Worm (Caenorhabditis elegans): Measurements from ENCODE around the gene T02G5.7.

ce11 chrII:7070434-7070833, 5.0 kb upstream of the T02G5.7 start:
- no peak for TF ChIP-seq sox-4 (tag; optimal IDR thresholded peaks at IDR 0.05)
- no peak for TF ChIP-seq ces-1 (GFP tag; optimal IDR thresholded peaks at IDR 0.05)
- TF ChIP-seq egl-27 (tag; optimal IDR thresholded peaks at IDR 0.05): no peak
- TF ChIP-seq ceh-63 (GFP tag; optimal IDR thresholded peaks at IDR 0.05): no peak
- no peak for TF ChIP-seq nhr-85 (tag)
- TF ChIP-seq elt-3 (tag; optimal IDR thresholded peaks at IDR 0.05): no peak
- no peak for TF ChIP-seq ceh-88 (GFP tag; IDR thresholded peaks at IDR 0.05)
- no peak for TF ChIP-seq elt-2 (tag; optimal IDR thresholded peaks at IDR 0.05)
- TF ChIP-seq unc-86 (tag; optimal IDR thresholded peaks at IDR 0.05): no peak
- TF ChIP-seq zip-4 (GFP tag; optimal IDR thresholded peaks at IDR 0.05): no peak
- no peak for TF ChIP-seq ztf-4 (tag; optimal IDR thresholded peaks at IDR 0.05)
- no peak for TF ChIP-seq unc-62 (GFP tag; optimal IDR thresholded peaks at IDR 0.05)

All from whole organism, L1 larva.